Worm (Caenorhabditis elegans) whole organism, L3 larva: ENCODE results near the gene cyp-44A1.

Experiments used
- R02D3.7 ChIP-seq: fragments of 150-350 bp; optimal IDR thresholded peaks from 2 replicates; lab custom pipeline; 2014; ENCODE audit warnings: missing biosample characterization, missing genetic modification characterization
- aly-2 ChIP-seq: fragments of 150-350 bp; optimal IDR thresholded peaks from 2 replicates; lab custom pipeline; 2014; ENCODE audit warnings: missing biosample characterization, missing genetic modification characterization
- ama-1 ChIP-seq: fragments of 150-350 bp; optimal IDR thresholded peaks from 2 replicates; lab custom pipeline; 2018
- ceh-16 ChIP-seq: sonication (generic microtip); optimal IDR thresholded peaks from 2 replicates; lab custom pipeline; 2017; ENCODE audit warnings: missing biosample characterization, missing genetic modification characterization
- ceh-82 ChIP-seq: fragments of 150-350 bp; optimal IDR thresholded peaks from 2 replicates; lab custom pipeline; 2014; ENCODE audit warnings: missing biosample characterization, missing genetic modification characterization
- ceh-9 ChIP-seq: sonication (generic microtip); optimal IDR thresholded peaks from 2 replicates; lab custom pipeline; 2018; ENCODE audit warnings: missing biosample characterization, missing genetic modification characterization
- daf-12 ChIP-seq: fragments of 150-350 bp; optimal IDR thresholded peaks from 2 replicates; lab custom pipeline; 2014; ENCODE audit warnings: missing biosample characterization, missing genetic modification reagents, missing genetic modification characterization
- egl-27 ChIP-seq: sonication (generic microtip); optimal IDR thresholded peaks from 4 replicates; lab custom pipeline; 2017; ENCODE audit warnings: missing biosample characterization, missing genetic modification reagents, missing genetic modification characterization
- egl-5 ChIP-seq: fragments of 150-350 bp; optimal IDR thresholded peaks from 2 replicates; lab custom pipeline; 2017; ENCODE audit warnings: missing biosample characterization, missing genetic modification reagents, missing genetic modification characterization, inconsistent platforms
- elt-2 ChIP-seq: sonication (generic microtip); optimal IDR thresholded peaks from 2 replicates; lab custom pipeline; 2016; ENCODE audit warnings: missing genetic modification reagents, mild to moderate bottlenecking, missing genetic modification characterization, missing compliant biosample characterization
- elt-3 ChIP-seq, 3 experiments: fragments of 150-350 bp in 1 of 3; sonication (generic microtip) in 2 of 3; optimal IDR thresholded peaks; 2 replicates in 2 of 3; 4 replicates in 1 of 3; lab custom pipeline; 2014 to 2017; ENCODE audit warnings: missing biosample characterization in 3 of 3, missing genetic modification characterization in 3 of 3
- eor-1 ChIP-seq, 2 experiments: fragments of 150-350 bp; optimal IDR thresholded peaks; 2 replicates each; lab custom pipeline; 2014 to 2018; ENCODE audit warnings: missing biosample characterization in 2 of 2, missing genetic modification characterization in 2 of 2
- fos-1 ChIP-seq: fragments of 150-350 bp; optimal IDR thresholded peaks from 2 replicates; lab custom pipeline; 2014; ENCODE audit warnings: missing biosample characterization, missing genetic modification characterization
- hmg-11 ChIP-seq: sonication (generic microtip); optimal IDR thresholded peaks from 2 replicates; lab custom pipeline; 2016; ENCODE audit warnings: missing genetic modification characterization, missing compliant biosample characterization
- jun-1 ChIP-seq: fragments of 150-350 bp; optimal IDR thresholded peaks from 2 replicates; lab custom pipeline; 2014; ENCODE audit warnings: missing biosample characterization, missing genetic modification reagents, missing genetic modification characterization
- lin-15B ChIP-seq: fragments of 150-350 bp; optimal IDR thresholded peaks from 2 replicates; lab custom pipeline; 2014; ENCODE audit warnings: missing biosample characterization, missing genetic modification characterization
- lin-39 ChIP-seq: fragments of 150-350 bp; optimal IDR thresholded peaks from 2 replicates; lab custom pipeline; 2018; ENCODE audit warnings: missing biosample characterization, missing genetic modification reagents, missing genetic modification characterization
- lsy-12 ChIP-seq: sonication (generic microtip); optimal IDR thresholded peaks from 2 replicates; lab custom pipeline; 2016; ENCODE audit warnings: mild to moderate bottlenecking, missing genetic modification characterization, missing compliant biosample characterization
- mdl-1 ChIP-seq: fragments of 150-350 bp; optimal IDR thresholded peaks from 2 replicates; lab custom pipeline; 2014; ENCODE audit warnings: missing biosample characterization, missing genetic modification characterization
- mml-1 ChIP-seq: fragments of 150-350 bp; sonication (generic microtip); optimal IDR thresholded peaks from 3 replicates; lab custom pipeline; 2014; ENCODE audit warnings: missing biosample characterization, missing genetic modification characterization
- nhr-11 ChIP-seq: fragments of 150-350 bp; optimal IDR thresholded peaks from 2 replicates; lab custom pipeline; 2014; ENCODE audit warnings: missing biosample characterization, missing genetic modification characterization
- nhr-12 ChIP-seq: fragments of 150-350 bp; optimal IDR thresholded peaks from 2 replicates; lab custom pipeline; 2014; ENCODE audit warnings: missing biosample characterization, missing genetic modification characterization
- nhr-23 ChIP-seq: fragments of 150-350 bp; optimal IDR thresholded peaks from 2 replicates; lab custom pipeline; 2014; ENCODE audit warnings: missing biosample characterization, missing genetic modification reagents, missing genetic modification characterization
- nhr-237 ChIP-seq: fragments of 150-350 bp; optimal IDR thresholded peaks from 2 replicates; lab custom pipeline; 2014; ENCODE audit warnings: missing biosample characterization, missing genetic modification characterization
- nhr-25 ChIP-seq: sonication (generic microtip); optimal IDR thresholded peaks from 2 replicates; lab custom pipeline; 2017; ENCODE audit warnings: missing biosample characterization, missing genetic modification characterization
- nhr-43 ChIP-seq: sonication (generic microtip); optimal IDR thresholded peaks from 2 replicates; lab custom pipeline; 2016; ENCODE audit warnings: mild to moderate bottlenecking, missing genetic modification characterization, missing compliant biosample characterization; ENCODE audit not compliant: poor library complexity, severe bottlenecking
- nhr-67 ChIP-seq: fragments of 150-350 bp; optimal IDR thresholded peaks from 2 replicates; lab custom pipeline; 2014; ENCODE audit warnings: missing biosample characterization, missing genetic modification characterization
- nhr-76 ChIP-seq: fragments of 150-350 bp; sonication (generic microtip); optimal IDR thresholded peaks from 5 replicates; lab custom pipeline; 2014; ENCODE audit warnings: missing biosample characterization, missing genetic modification characterization
- nhr-77 ChIP-seq: fragments of 150-350 bp; optimal IDR thresholded peaks from 2 replicates; lab custom pipeline; 2014; ENCODE audit warnings: missing biosample characterization, missing genetic modification characterization
- pha-4 ChIP-seq: fragments of 150-350 bp; optimal IDR thresholded peaks from 2 replicates; lab custom pipeline; 2014; ENCODE audit warnings: missing biosample characterization, missing genetic modification reagents, missing genetic modification characterization
- pqm-1 ChIP-seq: fragments of 150-350 bp; optimal IDR thresholded peaks from 2 replicates; lab custom pipeline; 2017; ENCODE audit warnings: missing biosample characterization, missing genetic modification characterization, inconsistent platforms
- sea-2 ChIP-seq: fragments of 150-350 bp; sonication (generic microtip); optimal IDR thresholded peaks from 4 replicates; lab custom pipeline; 2014; ENCODE audit warnings: missing biosample characterization, missing genetic modification reagents, missing genetic modification characterization
- skn-1 ChIP-seq: fragments of 150-350 bp; optimal IDR thresholded peaks from 2 replicates; lab custom pipeline; 2014; ENCODE audit warnings: missing biosample characterization, missing genetic modification characterization
- snpc-4 ChIP-seq: fragments of 150-350 bp; optimal IDR thresholded peaks from 2 replicates; lab custom pipeline; 2014; ENCODE audit warnings: missing biosample characterization, missing genetic modification characterization
- tbx-2 ChIP-seq: sonication (generic microtip); optimal IDR thresholded peaks from 2 replicates; lab custom pipeline; 2016; ENCODE audit warnings: mild to moderate bottlenecking, missing genetic modification characterization, missing compliant biosample characterization
- unc-39 ChIP-seq: sonication (generic microtip); optimal IDR thresholded peaks from 4 replicates; lab custom pipeline; 2017; ENCODE audit warnings: missing biosample characterization, missing genetic modification characterization
- unc-62 ChIP-seq: fragments of 150-350 bp; sonication (generic microtip); optimal IDR thresholded peaks from 4 replicates; lab custom pipeline; 2014; ENCODE audit warnings: missing biosample characterization, missing genetic modification reagents, missing genetic modification characterization
- zag-1 ChIP-seq: fragments of 150-350 bp; optimal IDR thresholded peaks from 2 replicates; lab custom pipeline; 2014; ENCODE audit warnings: missing biosample characterization, missing genetic modification characterization
- ztf-11 ChIP-seq: fragments of 150-350 bp; optimal IDR thresholded peaks from 2 replicates; lab custom pipeline; 2014; ENCODE audit warnings: missing biosample characterization, missing genetic modification characterization
- ztf-4 ChIP-seq: fragments of 150-350 bp; optimal IDR thresholded peaks from 2 replicates; lab custom pipeline; 2014; ENCODE audit warnings: missing biosample characterization, missing genetic modification characterization

The cyp-44A1 gene

DNA sequence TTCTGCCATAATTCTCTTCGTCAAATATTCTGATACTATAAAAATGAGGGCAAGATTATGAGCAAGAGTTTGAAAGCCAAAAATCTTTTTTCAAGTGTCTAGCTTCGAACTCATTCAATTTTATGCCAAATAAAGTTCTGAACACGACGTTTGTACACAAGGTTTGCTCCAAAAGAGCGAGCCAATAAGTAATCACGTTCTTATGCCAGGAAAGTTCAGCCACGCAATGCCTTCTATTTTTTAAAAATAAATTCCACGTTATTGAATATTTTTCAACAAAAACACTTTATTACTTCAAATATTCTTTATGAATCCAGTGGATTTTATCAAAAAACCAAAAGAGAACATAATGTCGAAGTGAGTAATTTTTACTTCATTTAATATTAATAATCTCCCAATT, 16.0 kb upstream of the cyp-44A1 start, which contains the start of gene nep-5:
TSS of gene nep-5 (plus strand) at position 301 of the 400 bp plus-strand sequence.
- TF ChIP-seq egl-5 (tag; lab: Kevin White, UChicago) (no peak), ztf-4 (no peak), lsy-12 (tag; lab: Kevin White, UChicago) (no peak), aly-2 (no peak), zag-1 (tag; lab: Kevin White, UChicago) (no peak), elt-2 (tag; lab: Kevin White, UChicago) (no peak), snpc-4 (tag; lab: Kevin White, UChicago) (no peak), tbx-2 (tag; lab: Kevin White, UChicago) (no peak), mml-1 (tag; lab: Kevin White, UChicago) (no peak), ceh-82 (tag; lab: Kevin White, UChicago) (no peak), nhr-23 (no peak), ceh-9 (tag; lab: Kevin White, UChicago) (no peak), ztf-11 (tag; lab: Kevin White, UChicago) (no peak), R02D3.7 (tag; lab: Kevin White, UChicago) (no peak), fos-1 (tag; lab: Kevin White, UChicago) (no peak), mdl-1 (tag; lab: Kevin White, UChicago) (no peak), nhr-77 (tag; lab: Kevin White, UChicago) (no peak), eor-1 (tag; optimal IDR thresholded peaks at IDR 0.05; lab: Kevin White, UChicago) (no peak), pqm-1 (tag; lab: Kevin White, UChicago) (no peak)

DNA sequence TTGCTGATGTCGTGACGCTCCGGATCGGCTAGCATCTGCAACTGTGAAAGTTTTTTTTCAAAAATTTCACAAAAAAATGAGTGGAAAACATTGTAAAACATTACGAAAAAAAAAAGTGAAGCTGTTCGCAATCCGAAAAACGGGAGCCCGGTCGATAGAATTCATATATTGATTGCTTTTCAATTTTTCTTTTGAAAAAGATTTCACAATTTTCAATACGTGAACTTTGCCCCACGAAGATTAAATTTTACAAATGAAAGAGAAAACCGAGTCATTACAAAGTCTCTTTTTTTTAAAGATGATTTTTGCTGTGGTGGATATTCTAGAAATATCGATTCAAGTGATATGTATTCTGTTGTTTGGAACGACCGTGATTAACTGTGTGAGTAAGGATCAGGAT, 9.4 kb upstream of the cyp-44A1 start, which contains the start of gene F12A10.6:
TSS of gene F12A10.6 (minus strand) at position 101 of the 400 bp plus-strand sequence.
- TF ChIP-seq pha-4 (tag; lab: Kevin White, UChicago): no peak
- no peak for TF ChIP-seq nhr-43
- TF ChIP-seq nhr-11: no peak
- no peak for TF ChIP-seq mdl-1 (tag; lab: Kevin White, UChicago)
- TF ChIP-seq nhr-76 (tag; lab: Kevin White, UChicago): no peak
- no peak for TF ChIP-seq nhr-25 (tag; lab: Kevin White, UChicago)
- TF ChIP-seq egl-5 (tag; lab: Kevin White, UChicago): no peak
- no peak for TF ChIP-seq elt-3 (tag; optimal IDR thresholded peaks at IDR 0.05; lab: Kevin White, UChicago)
- TF ChIP-seq mml-1 (tag; lab: Kevin White, UChicago): no peak
- TF ChIP-seq nhr-237 (tag; lab: Kevin White, UChicago): no peak
- no peak for TF ChIP-seq ama-1 (lab: Kevin White, UChicago)
- TF ChIP-seq skn-1 (tag; lab: Kevin White, UChicago): no peak
- TF ChIP-seq nhr-12: no peak
- TF ChIP-seq ztf-4: no peak
- no peak for TF ChIP-seq jun-1 (tag; lab: Kevin White, UChicago)
- no peak for TF ChIP-seq lin-39 (tag; lab: Kevin White, UChicago)
- TF ChIP-seq eor-1 (tag; optimal IDR thresholded peaks at IDR 0.05; lab: Kevin White, UChicago): no peak
- no peak for TF ChIP-seq tbx-2 (tag; lab: Kevin White, UChicago)
- no peak for TF ChIP-seq egl-27
- TF ChIP-seq unc-62 (GFP tag; lab: Kevin White, UChicago): no peak

DNA sequence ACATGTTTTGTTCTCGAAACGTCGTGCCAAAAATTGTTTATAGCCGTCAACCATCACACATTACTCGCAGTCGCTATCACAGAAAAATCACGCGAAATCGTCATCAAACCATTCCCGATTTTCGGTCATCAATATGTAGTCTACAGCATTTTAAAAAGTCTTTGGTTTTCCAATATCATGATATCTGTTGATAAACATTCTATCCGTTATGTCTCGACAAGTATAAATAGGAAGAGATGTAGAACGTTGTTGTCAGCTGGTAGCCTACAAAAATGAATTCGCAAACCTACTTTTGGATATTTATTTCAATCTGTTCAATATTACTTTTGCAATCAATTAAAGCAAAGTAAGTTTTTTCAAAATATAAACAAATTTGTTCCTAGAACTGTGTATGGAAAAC, 7.5 kb upstream of the cyp-44A1 start, which contains the start of gene F12A10.1:
TSS of gene F12A10.1 (plus strand) at position 166 of the 400 bp plus-strand sequence.
- TF ChIP-seq sea-2 (GFP tag; lab: Kevin White, UChicago): no peak

DNA sequence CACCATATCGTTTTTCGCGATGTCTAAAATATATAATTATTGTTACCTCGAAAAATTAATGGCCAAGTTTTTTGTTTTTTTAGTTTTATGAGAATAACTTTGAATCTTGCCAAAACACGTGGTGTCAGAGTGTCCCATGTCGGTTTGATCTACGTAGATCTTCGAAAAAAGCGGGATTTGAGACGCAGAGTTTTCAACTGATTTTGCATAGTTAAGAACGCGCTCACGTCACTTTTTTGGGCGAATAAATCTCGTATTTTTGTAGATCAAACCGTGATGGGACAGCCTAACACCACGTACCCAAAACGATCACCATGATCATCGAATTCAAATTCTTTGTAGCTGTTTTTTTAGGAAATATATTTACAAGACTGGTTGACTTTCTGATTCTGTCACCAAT, 6.3 kb upstream of the cyp-44A1 start:
- TF ChIP-seq nhr-43 (no peak), skn-1 (tag; lab: Kevin White, UChicago) (no peak)

DNA sequence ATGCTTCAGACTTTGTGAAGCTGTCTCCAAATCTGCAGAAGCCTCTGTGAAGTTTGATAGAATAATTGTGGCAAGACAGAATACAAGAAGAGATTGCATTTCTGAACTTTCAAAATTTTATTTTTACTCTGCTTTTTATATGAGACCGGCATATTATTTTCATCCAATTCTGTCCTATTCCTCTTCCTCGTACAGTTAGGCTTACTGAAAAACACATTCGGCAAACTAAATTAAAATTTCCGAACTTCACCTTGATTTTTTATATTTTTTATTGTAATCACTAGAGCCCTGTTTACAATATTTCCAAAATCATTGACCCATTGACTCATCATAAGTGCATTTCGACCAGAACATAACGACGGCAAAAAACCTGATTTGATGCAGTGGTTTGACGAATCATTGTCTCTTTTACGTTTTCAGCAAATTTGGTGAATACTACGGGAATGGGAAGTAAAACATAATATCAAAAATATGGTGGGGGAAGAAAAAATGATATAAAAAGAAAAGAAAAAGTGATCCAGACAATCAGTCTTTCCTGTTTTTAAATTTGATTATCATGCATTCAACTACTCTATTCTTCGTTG, 5.6 kb upstream of the cyp-44A1 start, which contains the start of the genes suex-1 and F12A10.9:
TSS of gene suex-1 (minus strand) at position 101 of the 584 bp plus-strand sequence.
TSS of gene F12A10.9 (plus strand) at position 534 of the 584 bp plus-strand sequence.
- TF ChIP-seq ztf-4: no peak
- no peak for TF ChIP-seq nhr-43
- TF ChIP-seq ceh-16 (tag; lab: Kevin White, UChicago): no peak
- TF ChIP-seq zag-1 (tag; lab: Kevin White, UChicago): no peak
- no peak for TF ChIP-seq elt-2 (tag; lab: Kevin White, UChicago)
- no peak for TF ChIP-seq unc-39 (tag; lab: Kevin White, UChicago)
- no peak for TF ChIP-seq aly-2
- TF ChIP-seq nhr-67 (tag; lab: Kevin White, UChicago): no peak
- no peak for TF ChIP-seq R02D3.7 (tag; lab: Kevin White, UChicago)
- TF ChIP-seq lin-15B (tag; lab: Kevin White, UChicago): no peak
- TF ChIP-seq daf-12 (tag; lab: Kevin White, UChicago): no peak
- TF ChIP-seq hmg-11: no peak
- TF ChIP-seq unc-62 (GFP tag; lab: Kevin White, UChicago): no peak
- TF ChIP-seq nhr-23: no peak
